Worm (Caenorhabditis elegans): ENCODE measurements around the gene R08B4.3.

Gene R08B4.3

ce11 chrX:11093985-11094593 is 26.7 kb downstream of the R08B4.3 start (continued):
- TF ChIP-seq unc-62 (GFP tag; optimal IDR thresholded peaks at IDR 0.05 in 1 of 2) (peak; percentile 72 to 100), unc-62 (tag; optimal IDR thresholded peaks at IDR 0.05) (peak; percentile 69), rbr-2 (tag; optimal IDR thresholded peaks at IDR 0.05) (peak; percentile 100), unc-130 (GFP tag; optimal IDR thresholded peaks at IDR 0.05) (peak; percentile 68), zag-1 (tag; optimal IDR thresholded peaks at IDR 0.05) (peak; percentile 100), nhr-77 (tag; optimal IDR thresholded peaks at IDR 0.05) (peak; percentile 100), dpl-1 (GFP tag; optimal IDR thresholded peaks at IDR 0.05) (peak; percentile 82), dmd-9 (GFP tag; IDR thresholded peaks at IDR 0.05) (peak; percentile 95), sdz-12 (GFP tag; optimal IDR thresholded peaks at IDR 0.05) (peak; percentile 90), ctbp-1 (GFP tag; IDR thresholded peaks at IDR 0.05) (peak; percentile 99), F37D6.2 (tag; optimal IDR thresholded peaks at IDR 0.05) (peak; percentile 100), lim-7 (GFP tag; IDR thresholded peaks at IDR 0.05) (peak; percentile 72), snpc-4 (tag; optimal IDR thresholded peaks at IDR 0.05) (peak; percentile 31), egl-27 (tag; optimal IDR thresholded peaks at IDR 0.05) (peak; percentile 97), dmd-6 (GFP tag; IDR thresholded peaks at IDR 0.05) (peak; percentile 99), nhr-42 (GFP tag; IDR thresholded peaks at IDR 0.05) (peak; percentile 100), zip-2 (tag; optimal IDR thresholded peaks at IDR 0.05) (peak; percentile 99), daf-8 (GFP tag; IDR thresholded peaks at IDR 0.05) (peak; percentile 93; the same call in 1 of the 2 replicates), madf-5 (GFP tag; IDR thresholded peaks at IDR 0.05) (peak; percentile 74 to 93), ZK337.2 (GFP tag; IDR thresholded peaks at IDR 0.05) (peak; percentile 94), ces-1 (GFP tag; optimal IDR thresholded peaks at IDR 0.05) (peak; percentile 98), nhr-6 (tag; optimal IDR thresholded peaks at IDR 0.05) (peak; percentile 99), F26F4.8 (GFP tag; conservative IDR thresholded peaks at IDR 0.05) (no peak)

DNA sequence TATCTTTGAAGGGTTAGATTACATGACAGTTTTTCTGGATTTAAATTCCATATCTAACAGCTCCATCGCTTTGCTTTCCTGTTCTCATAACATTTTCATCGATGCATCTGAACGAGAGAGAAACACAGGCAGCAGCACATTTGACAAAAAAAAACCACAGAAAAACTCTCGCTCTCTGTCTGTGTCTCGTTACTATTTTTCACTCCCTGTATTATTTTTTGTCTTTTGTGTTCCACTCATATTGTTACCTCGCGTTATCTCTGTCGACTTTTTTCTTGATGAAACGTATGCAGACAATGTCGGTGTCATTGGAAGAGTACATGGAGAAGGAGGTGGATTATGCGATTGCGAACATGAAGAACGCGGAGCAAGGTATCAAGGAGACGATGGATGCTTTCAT is 31.9 kb downstream of the R08B4.3 start, which contains the start of gene W04G3.11:
Gene W04G3.11, plus strand, starts transcription at position 244 of the 400 bp plus-strand sequence.
- TF ChIP-seq dve-1 (tag; optimal IDR thresholded peaks at IDR 0.05; ENCODE audit: insufficient read depth) (peak; percentile 46), nhr-11 (tag; optimal IDR thresholded peaks at IDR 0.05) (no peak), unc-39 (tag; optimal IDR thresholded peaks at IDR 0.05) (no peak), R02D3.7 (tag; optimal IDR thresholded peaks at IDR 0.05) (no peak), T20F7.1 (GFP tag; optimal IDR thresholded peaks at IDR 0.05) (no peak), set-16 (GFP tag; IDR thresholded peaks at IDR 0.05) (no peak), lsy-2 (tag; optimal IDR thresholded peaks at IDR 0.05) (no peak), ztf-11 (tag; optimal IDR thresholded peaks at IDR 0.05) (no peak), zip-11 (GFP tag; IDR thresholded peaks at IDR 0.05) (no peak), dmd-6 (GFP tag; IDR thresholded peaks at IDR 0.05) (no peak), madf-5 (GFP tag; IDR thresholded peaks at IDR 0.05) (no peak), ctbp-1 (GFP tag; IDR thresholded peaks at IDR 0.05) (no peak), Y75B8A.6 (GFP tag; IDR thresholded peaks at IDR 0.05) (no peak), snpc-1.2 (GFP tag; IDR thresholded peaks at IDR 0.05) (no peak), Y105C5A.15 (GFP tag; IDR thresholded peaks at IDR 0.05) (no peak), dmd-9 (GFP tag; IDR thresholded peaks at IDR 0.05) (no peak), spr-1 (tag; optimal IDR thresholded peaks at IDR 0.05) (no peak), nhr-48 (tag; optimal IDR thresholded peaks at IDR 0.05) (no peak), nhr-6 (tag; optimal IDR thresholded peaks at IDR 0.05) (peak; percentile 15), cey-2 (tag; optimal IDR thresholded peaks at IDR 0.05; ENCODE audit: borderline replicate concordance, insufficient read depth) (no peak), ceh-20 (GFP tag; IDR thresholded peaks at IDR 0.05) (no peak), Y48G9A.11 (GFP tag; IDR thresholded peaks at IDR 0.05) (no peak), daf-12 (tag; optimal IDR thresholded peaks at IDR 0.05) (no peak), mep-1 (tag; optimal IDR thresholded peaks at IDR 0.05) (no peak), zag-1 (tag; optimal IDR thresholded peaks at IDR 0.05) (no peak), unc-62 (GFP tag; optimal IDR thresholded peaks at IDR 0.05 in 1 of 2) (peak in 1 of 2 experiments; percentile 77), unc-62 (tag; optimal IDR thresholded peaks at IDR 0.05) (no peak), attf-4 (tag; optimal IDR thresholded peaks at IDR 0.05) (no peak), hlh-30 (tag; optimal IDR thresholded peaks at IDR 0.05; ENCODE audit: insufficient read depth) (no peak), dpl-1 (GFP tag; optimal IDR thresholded peaks at IDR 0.05) (no peak), tra-1 (GFP tag; IDR thresholded peaks at IDR 0.05) (no peak), mxl-3 (GFP tag; optimal IDR thresholded peaks at IDR 0.05) (no peak), arid-1 (GFP tag; conservative IDR thresholded peaks at IDR 0.05) (no peak), lin-15B (tag; optimal IDR thresholded peaks at IDR 0.05) (no peak), F37D6.2 (tag; optimal IDR thresholded peaks at IDR 0.05) (no peak), lim-7 (GFP tag; IDR thresholded peaks at IDR 0.05) (no peak), F10B5.3 (tag; optimal IDR thresholded peaks at IDR 0.05) (no peak)

Data from whole organism, L4 larva.